Fruit fly (Drosophila melanogaster) whole organism, prepupa: ENCODE data around the gene PolG2.

Source experiments
- Blimp-1 ChIP-seq: fragments of 200-800 bp; sonication (Bioruptor generic); optimal IDR thresholded peaks from 3 replicates; lab custom pipeline; 2017; ENCODE audit warnings: missing biosample characterization, missing genetic modification characterization, mild to moderate bottlenecking, moderate library complexity, missing genetic modification reagents
- CG10631 ChIP-seq: fragments of 200-800 bp; sonication (Bioruptor generic); optimal IDR thresholded peaks from 2 replicates; lab custom pipeline; 2016; ENCODE audit warnings: missing biosample characterization, missing genetic modification characterization
- CG10669 ChIP-seq: fragments of 200-800 bp; sonication (Bioruptor generic); optimal IDR thresholded peaks from 3 replicates; lab custom pipeline; 2018; ENCODE audit warnings: missing biosample characterization, mild to moderate bottlenecking, missing genetic modification characterization, moderate library complexity
- CG11902 ChIP-seq: fragments of 200-800 bp; sonication (Bioruptor generic); optimal IDR thresholded peaks from 3 replicates; lab custom pipeline; 2016; ENCODE audit warnings: missing biosample characterization, missing genetic modification characterization
- CG1621 ChIP-seq: fragments of 200-800 bp; sonication (Bioruptor generic); optimal IDR thresholded peaks from 3 replicates; lab custom pipeline; 2018; ENCODE audit warnings: missing biosample characterization, mild to moderate bottlenecking, missing genetic modification characterization
- CG16779 ChIP-seq: fragments of 200-800 bp; sonication (Bioruptor generic); optimal IDR thresholded peaks from 3 replicates; lab custom pipeline; 2017; ENCODE audit warnings: missing biosample characterization, mild to moderate bottlenecking, missing genetic modification characterization
- CG3032 ChIP-seq: fragments of 200-800 bp; optimal IDR thresholded peaks from 2 replicates; lab custom pipeline; 2019; ENCODE audit warnings: missing biosample characterization, mild to moderate bottlenecking, missing genetic modification characterization, moderate library complexity
- CG3919 ChIP-seq: fragments of 200-800 bp; sonication (Bioruptor generic); optimal IDR thresholded peaks from 3 replicates; lab custom pipeline; 2016; ENCODE audit warnings: missing biosample characterization, missing genetic modification characterization
- CG4318 ChIP-seq: fragments of 200-800 bp; sonication (Bioruptor generic); optimal IDR thresholded peaks from 3 replicates; lab custom pipeline; 2017; ENCODE audit warnings: missing biosample characterization, mild to moderate bottlenecking, missing genetic modification characterization
- CG6163 ChIP-seq: fragments of 200-800 bp; sonication (Bioruptor generic); IDR thresholded peaks from 3 replicates; pipeline ENCODE4 v1.3.6; 2022; ENCODE audit warnings: missing biosample characterization, missing genetic modification characterization
- CG6276 ChIP-seq: fragments of 200-800 bp; sonication (Bioruptor generic); optimal IDR thresholded peaks from 2 replicates; lab custom pipeline; 2017; ENCODE audit warnings: missing biosample characterization, mild to moderate bottlenecking, missing genetic modification characterization
- Eip75B ChIP-seq: fragments of 200-800 bp; sonication (Bioruptor generic); optimal IDR thresholded peaks from 3 replicates; lab custom pipeline; 2016; ENCODE audit warnings: missing biosample characterization, missing genetic modification characterization
- Eip78C ChIP-seq: fragments of 200-800 bp; sonication (Bioruptor generic); peaks from one replicate; lab custom pipeline; 2016; ENCODE audit warnings: missing biosample characterization, missing genetic modification characterization
- Eip93F ChIP-seq: fragments of 200-800 bp; sonication (Bioruptor generic); optimal IDR thresholded peaks from 2 replicates; lab custom pipeline; 2016; ENCODE audit warnings: missing biosample characterization, mild to moderate bottlenecking, missing genetic modification characterization
- Ets21C ChIP-seq: fragments of 200-800 bp; sonication (Bioruptor generic); optimal IDR thresholded peaks from 3 replicates; lab custom pipeline; 2016; ENCODE audit warnings: missing biosample characterization, missing genetic modification characterization
- Hr38 ChIP-seq: sonication (Bioruptor generic); optimal IDR thresholded peaks from 2 replicates; lab custom pipeline; 2016; ENCODE audit warnings: missing biosample characterization, missing genetic modification characterization
- Hr39 ChIP-seq: fragments of 200-800 bp; sonication (Bioruptor generic); optimal IDR thresholded peaks from 2 replicates; lab custom pipeline; 2016; ENCODE audit warnings: missing biosample characterization, missing genetic modification characterization
- Hr4 ChIP-seq: fragments of 200-800 bp; sonication (Bioruptor generic); optimal IDR thresholded peaks from 3 replicates; lab custom pipeline; 2016; ENCODE audit warnings: missing biosample characterization, missing genetic modification characterization
- Lpt ChIP-seq: fragments of 200-800 bp; sonication (Bioruptor generic); optimal IDR thresholded peaks from 3 replicates; lab custom pipeline; 2016; ENCODE audit warnings: missing biosample characterization, missing genetic modification characterization
- Met ChIP-seq: fragments of 200-800 bp; sonication (Bioruptor generic); optimal IDR thresholded peaks from 3 replicates; lab custom pipeline; 2016; ENCODE audit warnings: missing biosample characterization, missing genetic modification characterization
- OdsH ChIP-seq: fragments of 200-800 bp; sonication (Bioruptor generic); optimal IDR thresholded peaks from 3 replicates; lab custom pipeline; 2016; ENCODE audit warnings: missing biosample characterization, missing genetic modification characterization
- Sox102F ChIP-seq: fragments of 200-800 bp; sonication (Bioruptor generic); optimal IDR thresholded peaks from 2 replicates; lab custom pipeline; 2016; ENCODE audit warnings: missing biosample characterization, mild to moderate bottlenecking, missing genetic modification characterization
- Sox15 ChIP-seq: fragments of 200-800 bp; sonication (Bioruptor generic); optimal IDR thresholded peaks from 3 replicates; lab custom pipeline; 2016; ENCODE audit warnings: missing biosample characterization, missing genetic modification characterization
- acj6 ChIP-seq: fragments of 200-800 bp; sonication (Bioruptor generic); optimal IDR thresholded peaks from 3 replicates; lab custom pipeline; 2016; ENCODE audit warnings: missing biosample characterization, missing genetic modification characterization
- cyc ChIP-seq: fragments of 200-800 bp; sonication (Bioruptor generic); optimal IDR thresholded peaks from 3 replicates; lab custom pipeline; 2016; ENCODE audit warnings: missing biosample characterization, missing genetic modification characterization
- esn ChIP-seq: fragments of 200-800 bp; sonication (Bioruptor generic); optimal IDR thresholded peaks from 2 replicates; lab custom pipeline; 2016; ENCODE audit warnings: missing biosample characterization, mild to moderate bottlenecking, missing genetic modification characterization, moderate library complexity
- fd85E ChIP-seq: fragments of 200-800 bp; sonication (Bioruptor generic); optimal IDR thresholded peaks from 3 replicates; lab custom pipeline; 2016; ENCODE audit warnings: missing biosample characterization, missing genetic modification characterization
- fkh ChIP-seq: fragments of 200-800 bp; sonication (Bioruptor generic); optimal IDR thresholded peaks from 3 replicates; lab custom pipeline; 2017; ENCODE audit warnings: missing biosample characterization, mild to moderate bottlenecking, missing genetic modification characterization, moderate library complexity
- lz ChIP-seq: fragments of 200-800 bp; sonication (Bioruptor generic); optimal IDR thresholded peaks from 3 replicates; lab custom pipeline; 2016; ENCODE audit warnings: missing biosample characterization, missing genetic modification characterization
- net ChIP-seq: fragments of 200-800 bp; sonication (Bioruptor generic); optimal IDR thresholded peaks from 3 replicates; lab custom pipeline; 2016; ENCODE audit warnings: missing biosample characterization, missing genetic modification characterization
- pdm3 ChIP-seq: fragments of 200-800 bp; sonication (Bioruptor generic); optimal IDR thresholded peaks from 3 replicates; lab custom pipeline; 2016; ENCODE audit warnings: missing biosample characterization, missing genetic modification characterization
- salr ChIP-seq, 2 experiments: fragments of 200-800 bp; sonication (Bioruptor generic); optimal IDR thresholded peaks; 3 replicates each; lab custom pipeline; 2016 to 2018; ENCODE audit warnings: missing biosample characterization in 2 of 2, missing genetic modification characterization in 2 of 2, mild to moderate bottlenecking in 1 of 2
- ss ChIP-seq, 2 experiments: fragments of 200-800 bp; sonication (Bioruptor generic); optimal IDR thresholded peaks; 2 replicates in 1 of 2; 3 replicates in 1 of 2; lab custom pipeline; 2017 to 2018; ENCODE audit warnings: mild to moderate bottlenecking in 2 of 2, missing biosample characterization in 2 of 2, missing genetic modification characterization in 2 of 2, moderate library complexity in 1 of 2
- vri ChIP-seq: fragments of 200-800 bp; sonication (Bioruptor generic); optimal IDR thresholded peaks from 3 replicates; lab custom pipeline; 2016; ENCODE audit warnings: missing biosample characterization, mild to moderate bottlenecking, missing genetic modification characterization

PolG2 gene

DNA sequence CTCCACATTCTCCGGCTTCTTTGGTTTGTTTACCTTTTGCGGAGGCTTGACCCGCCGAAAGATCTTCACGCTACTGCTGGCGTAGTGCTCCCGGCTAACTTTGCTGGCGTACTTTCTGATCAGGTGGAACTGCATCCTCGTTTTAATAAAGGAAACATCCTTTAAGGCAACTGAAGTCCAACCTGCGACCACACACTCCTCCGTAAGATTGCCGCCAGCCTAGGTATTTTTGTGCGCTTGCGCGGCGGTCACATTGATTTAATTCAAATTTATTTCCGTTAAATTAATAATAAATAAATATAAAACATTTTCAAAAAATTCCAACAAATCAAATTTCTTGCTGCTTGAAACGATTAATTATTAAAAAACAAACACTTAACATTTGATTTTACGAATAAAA, 5.3 kb downstream of the PolG2 start, which contains the start of gene PolG1:
PolG1 (minus strand) TSS at position 216 of the 400 bp plus-strand sequence.
- peak; percentile 77 for TF ChIP-seq CG1621 (tag; lab: Kevin White, UChicago)
- no peak for TF ChIP-seq acj6 (GFP tag; lab: Kevin White, UChicago)

DNA sequence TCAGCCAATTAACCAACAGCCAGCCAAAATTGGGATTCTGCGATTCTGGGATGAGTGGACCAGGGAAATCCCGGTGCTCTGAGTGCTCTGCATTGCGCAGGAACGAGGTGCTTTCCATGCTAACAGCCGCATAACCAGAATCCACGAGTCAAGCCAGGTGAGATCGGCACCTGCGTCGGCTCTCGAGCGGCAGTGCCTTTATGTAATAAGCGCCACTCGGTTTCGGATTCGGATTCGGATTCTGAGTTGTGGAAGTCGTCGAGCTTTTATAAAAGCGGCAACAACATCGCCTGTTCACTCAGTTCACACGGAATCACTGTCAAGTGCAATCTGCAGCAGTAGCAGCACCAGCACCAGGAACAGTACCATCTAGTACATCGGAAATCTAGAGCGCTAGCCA, 12.0 kb downstream of the PolG2 start, which contains the start of gene b:
b (plus strand) TSS at position 301 of the 400 bp plus-strand sequence.
- TF ChIP-seq CG6163 (GFP tag; lab: Robert Waterston, UW) (no peak), Eip75B (no peak), Sox102F (no peak), cyc (no peak), Sox15 (GFP tag; lab: Kevin White, UChicago) (no peak), fd85E (GFP tag; lab: Kevin White, UChicago) (no peak), OdsH (GFP tag; lab: Kevin White, UChicago) (no peak), CG6276 (GFP tag; lab: Kevin White, UChicago) (no peak), pdm3 (no peak), CG10631 (GFP tag; lab: Kevin White, UChicago) (no peak), CG11902 (GFP tag; lab: Kevin White, UChicago) (no peak)
- TF ChIP-seq, all 60 proteins: peak for 0

DNA sequence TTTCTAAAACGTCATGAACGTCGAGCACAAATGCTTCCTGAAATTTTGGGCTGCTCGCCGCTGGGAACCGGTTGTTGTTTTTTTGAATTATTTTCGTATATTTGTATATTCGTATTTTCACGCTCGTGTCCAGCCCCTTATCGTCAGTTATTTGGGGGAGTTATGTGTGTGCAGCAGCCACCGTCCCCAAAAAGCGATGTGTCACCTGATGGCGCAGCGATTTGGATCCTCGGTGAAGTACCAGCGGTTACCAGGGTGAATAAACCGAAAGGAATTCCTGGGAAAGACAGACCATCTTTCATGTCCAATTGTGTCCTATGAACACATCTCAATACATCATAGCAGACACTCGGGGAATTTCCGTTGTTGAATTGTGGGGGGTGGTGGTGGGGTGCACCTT, 12.7 kb downstream of the PolG2 start:
- TF ChIP-seq Hr39 (GFP tag; lab: Kevin White, UChicago), result no peak
- TF ChIP-seq fd85E (GFP tag; lab: Kevin White, UChicago), result no peak
- no peak for TF ChIP-seq OdsH (GFP tag; lab: Kevin White, UChicago)
- no peak for TF ChIP-seq acj6 (GFP tag; lab: Kevin White, UChicago)
- no peak for TF ChIP-seq net (GFP tag; lab: Kevin White, UChicago)
- no peak for TF ChIP-seq salr (GFP tag; optimal IDR thresholded peaks at IDR 0.05; lab: Kevin White, UChicago)
- TF ChIP-seq Hr38 (GFP tag; lab: Kevin White, UChicago), result no peak
- TF ChIP-seq Eip75B, result no peak
- no peak for TF ChIP-seq Eip93F
- TF ChIP-seq vri (GFP tag; lab: Kevin White, UChicago), result no peak
- TF ChIP-seq CG4318 (GFP tag; lab: Kevin White, UChicago), result no peak
- no peak for TF ChIP-seq pdm3
- no peak for TF ChIP-seq lz (GFP tag; lab: Kevin White, UChicago)

DNA sequence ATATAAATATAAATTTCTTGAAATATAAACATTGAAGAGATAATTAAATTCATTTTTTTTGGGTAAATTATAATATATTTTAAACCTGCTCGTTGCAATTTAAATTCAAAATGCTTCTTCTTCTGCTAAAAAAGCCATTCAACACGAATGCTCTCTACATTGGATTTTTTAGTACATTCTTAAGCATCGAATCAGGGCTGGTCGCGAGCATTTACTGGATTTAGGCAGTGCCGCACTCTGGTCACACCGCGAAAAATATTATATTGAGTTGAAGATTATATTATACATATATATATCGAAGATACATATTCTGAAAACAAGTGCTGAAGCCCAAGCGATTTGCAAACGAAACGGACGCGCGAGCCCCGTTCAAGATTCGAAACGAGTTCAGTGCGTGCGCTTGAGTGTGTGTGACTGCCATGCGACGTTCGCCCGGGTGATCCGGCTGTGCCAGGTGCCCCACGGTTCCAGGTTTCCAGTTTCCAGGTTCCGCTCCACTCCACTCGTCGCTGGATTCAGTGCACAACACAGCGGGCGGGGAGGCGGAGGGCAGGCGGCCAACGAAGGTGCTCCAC, 19.2 kb downstream of the PolG2 start, which contains the start of gene Sos:
Sos (plus strand) TSS at position 213 of the 575 bp plus-strand sequence.
- TF ChIP-seq Met (GFP tag; lab: Kevin White, UChicago) (no peak), CG11902 (GFP tag; lab: Kevin White, UChicago) (no peak), CG3032 (tag; lab: Kevin White, UChicago) (no peak), Lpt (no peak), ss (GFP tag; optimal IDR thresholded peaks at IDR 0.05; lab: Kevin White, UChicago) (no peak), Eip78C (GFP tag; lab: Kevin White, UChicago) (no peak), Hr38 (GFP tag; lab: Kevin White, UChicago) (no peak), Hr4 (no peak), Blimp-1 (no peak), CG4318 (GFP tag; lab: Kevin White, UChicago) (no peak)

dm6 chr2L:13813156-13813555, 19.7 kb downstream of the PolG2 start, which contains the start of gene CG16888:
TSS of gene CG16888 (minus strand) at chr2L:13813256.
- TF ChIP-seq Hr39 (GFP tag; lab: Kevin White, UChicago) (no peak), Lpt (no peak), Eip75B (no peak), CG4318 (GFP tag; lab: Kevin White, UChicago) (no peak), CG10669 (GFP tag; lab: Kevin White, UChicago) (no peak), pdm3 (no peak), esn (GFP tag; lab: Kevin White, UChicago) (no peak)

DNA sequence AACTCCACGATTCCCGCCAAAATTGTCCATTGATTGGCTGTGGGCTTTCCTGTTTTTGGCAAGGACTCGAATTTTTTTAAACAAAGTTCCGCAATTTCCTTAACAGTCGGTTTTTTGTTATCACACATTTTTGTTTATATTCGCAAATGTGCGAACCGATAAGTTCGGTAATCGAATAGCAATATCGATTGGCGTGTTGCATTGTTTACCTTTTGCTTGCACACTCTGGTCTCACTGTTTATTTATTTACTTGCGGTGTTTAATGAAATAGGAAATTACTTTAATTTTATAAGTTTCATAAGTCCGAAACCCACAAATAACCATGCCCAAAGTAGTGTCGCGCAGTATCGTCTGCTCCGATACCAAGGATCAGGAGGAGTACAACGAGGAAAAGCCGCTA, 21.6 kb downstream of the PolG2 start, which contains the start of the genes Adat1 and CG16865:
Adat1 (minus strand) TSS at position 152 of the 400 bp plus-strand sequence.
CG16865 (plus strand) TSS at position 200 of the 400 bp plus-strand sequence.
- no peak for TF ChIP-seq CG16779 (tag; lab: Kevin White, UChicago)
- no peak for TF ChIP-seq Ets21C (GFP tag; lab: Kevin White, UChicago)
- no peak for TF ChIP-seq net (GFP tag; lab: Kevin White, UChicago)
- no peak for TF ChIP-seq Eip93F
- TF ChIP-seq Hr4, result no peak
- peak; percentile 100 for TF ChIP-seq fkh
- no peak for TF ChIP-seq CG10631 (GFP tag; lab: Kevin White, UChicago)
- no peak for TF ChIP-seq CG3919 (GFP tag; lab: Kevin White, UChicago)
- TF ChIP-seq, all 60 proteins: peak for 1
